Worm (Caenorhabditis elegans): ENCODE measurements around the gene str-221.

DNA sequence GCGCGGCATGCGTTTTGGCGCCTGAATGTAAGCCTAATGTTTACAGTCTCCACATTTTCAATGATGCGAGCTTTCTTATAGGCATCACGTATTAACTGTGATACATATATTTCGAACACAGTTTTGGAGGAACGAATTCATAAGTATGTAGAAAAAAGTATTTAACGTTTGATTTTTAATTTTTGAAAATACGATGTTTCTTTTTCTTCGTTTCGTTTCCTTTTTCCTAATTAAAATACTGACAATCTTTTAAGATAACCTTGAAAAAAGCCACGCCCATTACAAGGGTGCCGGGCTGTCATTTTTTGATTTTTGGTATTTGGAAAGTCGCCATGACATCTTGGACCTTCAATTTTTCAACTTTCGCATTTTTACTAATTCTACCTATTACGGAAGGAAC is 24.8 kb downstream of the str-221 start, which contains the start of gene K04F1.9:
- TF ChIP-seq blmp-1 (tag; optimal IDR thresholded peaks at IDR 0.05) (no peak), unc-39 (tag; optimal IDR thresholded peaks at IDR 0.05) (no peak), nhr-12 (tag; optimal IDR thresholded peaks at IDR 0.05) (no peak)
